Fruit fly (Drosophila melanogaster): Measurements from ENCODE around the gene mex1.

The mex1 gene

dm6 chr3L:15514405-15514804 is 5.0 kb downstream of the mex1 start (continued):
- TF ChIP-seq CG7928 (GFP tag; optimal IDR thresholded peaks at IDR 0.05) (no peak), CG12236 (GFP tag; optimal IDR thresholded peaks at IDR 0.05) (no peak), CG33557 (GFP tag; optimal IDR thresholded peaks at IDR 0.05) (no peak), CG13624 (GFP tag; optimal IDR thresholded peaks at IDR 0.05) (no peak), dan (GFP tag; IDR thresholded peaks at IDR 0.05) (no peak), Pdp1 (GFP tag; optimal IDR thresholded peaks at IDR 0.05) (no peak), CG2202 (tag; optimal IDR thresholded peaks at IDR 0.05) (no peak), pan (optimal IDR thresholded peaks at IDR 0.05) (no peak), pan (GFP tag; optimal IDR thresholded peaks at IDR 0.05 in 1 of 2, IDR thresholded peaks at IDR 0.05 in 1 of 2) (no peak), klu (GFP tag; IDR thresholded peaks at IDR 0.05) (no peak), sisA (GFP tag; IDR thresholded peaks at IDR 0.05) (no peak), mirr (GFP tag; optimal IDR thresholded peaks at IDR 0.05) (no peak), Mad (GFP tag; optimal IDR thresholded peaks at IDR 0.05) (no peak), Hmx (GFP tag; optimal IDR thresholded peaks at IDR 0.05) (no peak), CG3726 (GFP tag; IDR thresholded peaks at IDR 0.05) (no peak), CG15011 (GFP tag; optimal IDR thresholded peaks at IDR 0.05) (no peak), CG9797 (GFP tag; optimal IDR thresholded peaks at IDR 0.05) (no peak), Hr51 (GFP tag; optimal IDR thresholded peaks at IDR 0.05) (no peak), dati (GFP tag; IDR thresholded peaks at IDR 0.05) (no peak), kni (GFP tag; optimal IDR thresholded peaks at IDR 0.05) (no peak), Adf1 (GFP tag; IDR thresholded peaks at IDR 0.05) (no peak; the same call in 1 of the 2 replicates), CG14860 (GFP tag; IDR thresholded peaks at IDR 0.05; ENCODE audit: partially characterized antibody) (no peak), CG3065 (GFP tag; optimal IDR thresholded peaks at IDR 0.05) (no peak), B-H1 (GFP tag; IDR thresholded peaks at IDR 0.05) (no peak), Ets65A (GFP tag) (no peak), Awh (GFP tag; IDR thresholded peaks at IDR 0.05) (no peak), ATbp (GFP tag; optimal IDR thresholded peaks at IDR 0.05) (no peak), Lim3 (GFP tag; IDR thresholded peaks at IDR 0.05) (no peak), pita (GFP tag; optimal IDR thresholded peaks at IDR 0.05) (no peak), CG9817 (tag; optimal IDR thresholded peaks at IDR 0.05) (no peak), Dip2 (GFP tag; IDR thresholded peaks at IDR 0.05) (no peak), MTF-1 (GFP tag; optimal IDR thresholded peaks at IDR 0.05; ENCODE audit: borderline replicate concordance) (peak; percentile 13), h (optimal IDR thresholded peaks at IDR 0.05) (no peak), sens (GFP tag) (peak; percentile 61), fru (optimal IDR thresholded peaks at IDR 0.05) (no peak), Abd-B (GFP tag; optimal IDR thresholded peaks at IDR 0.05) (no peak), Xbp1 (GFP tag; optimal IDR thresholded peaks at IDR 0.05) (no peak), CG6813 (GFP tag; optimal IDR thresholded peaks at IDR 0.05) (no peak), MESR4 (GFP tag; optimal IDR thresholded peaks at IDR 0.05) (no peak), bowl (GFP tag; IDR thresholded peaks at IDR 0.05) (no peak), crc (GFP tag; optimal IDR thresholded peaks at IDR 0.05) (no peak), CG13424 (tag; optimal IDR thresholded peaks at IDR 0.05) (no peak), CG17361 (GFP tag; IDR thresholded peaks at IDR 0.05) (no peak), CHES-1-like (GFP tag; optimal IDR thresholded peaks at IDR 0.05) (peak; percentile 60), NK7.1 (GFP tag; optimal IDR thresholded peaks at IDR 0.05) (no peak), CG15514 (GFP tag; optimal IDR thresholded peaks at IDR 0.05) (peak; percentile 12), E2f2 (GFP tag; IDR thresholded peaks at IDR 0.05) (no peak), CG9727 (GFP tag; optimal IDR thresholded peaks at IDR 0.05) (no peak), abd-A (tag; optimal IDR thresholded peaks at IDR 0.05) (peak; percentile 86), CG1233 (GFP tag; optimal IDR thresholded peaks at IDR 0.05) (peak; percentile 3), slbo (GFP tag; IDR thresholded peaks at IDR 0.05) (no peak), gt (GFP tag; IDR thresholded peaks at IDR 0.05) (no peak), NC2β (GFP tag; optimal IDR thresholded peaks at IDR 0.05) (no peak)

Data from whole organism, embryonic.